Worm (Caenorhabditis elegans) whole organism, mixed stage, embryonic: ENCODE results near the gene sluh-7.

ENCODE experiments used
- M03D4.4 ChIP-seq: sonication (generic microtip); optimal IDR thresholded peaks from 2 replicates; lab custom pipeline; 2017; ENCODE audit warnings: mild to moderate bottlenecking, missing genetic modification characterization, missing compliant biosample characterization
- bed-3 ChIP-seq: fragments of 200-800 bp; sonication (Bioruptor generic); optimal IDR thresholded peaks from 3 replicates; lab custom pipeline; 2018; ENCODE audit warnings: mild to moderate bottlenecking, missing genetic modification characterization, moderate library complexity, missing compliant biosample characterization
- blmp-1 ChIP-seq: fragments of 150-350 bp; optimal IDR thresholded peaks from 2 replicates; lab custom pipeline; 2014; ENCODE audit warnings: missing biosample characterization, missing genetic modification characterization
- ceh-43 ChIP-seq: fragments of 200-800 bp; sonication (Bioruptor generic); optimal IDR thresholded peaks from 2 replicates; lab custom pipeline; 2018; ENCODE audit warnings: mild to moderate bottlenecking, missing genetic modification characterization, moderate library complexity, missing compliant biosample characterization
- ces-1 ChIP-seq: fragments of 150-350 bp; optimal IDR thresholded peaks from 2 replicates; lab custom pipeline; 2014; ENCODE audit warnings: missing biosample characterization, missing genetic modification reagents, missing genetic modification characterization
- cnd-1 ChIP-seq: fragments of 200-800 bp; sonication (Bioruptor generic); optimal IDR thresholded peaks from 2 replicates; lab custom pipeline; 2018; ENCODE audit warnings: mild to moderate bottlenecking, missing genetic modification characterization, missing compliant biosample characterization
- drap-1 ChIP-seq: fragments of 200-800 bp; sonication (Bioruptor generic); optimal IDR thresholded peaks from 3 replicates; lab custom pipeline; 2018; ENCODE audit warnings: mild to moderate bottlenecking, missing genetic modification characterization, missing compliant biosample characterization
- elt-1 ChIP-seq: sonication (generic microtip); optimal IDR thresholded peaks from 2 replicates; lab custom pipeline; 2017; ENCODE audit warnings: missing genetic modification characterization, mild to moderate bottlenecking, missing compliant biosample characterization, antibody characterized with exemption, moderate library complexity, borderline replicate concordance; ENCODE audit not compliant: insufficient read depth
- elt-3 ChIP-seq: fragments of 150-350 bp; optimal IDR thresholded peaks from 2 replicates; lab custom pipeline; 2014; ENCODE audit warnings: missing biosample characterization, missing genetic modification characterization
- flh-1 ChIP-seq: fragments of 200-800 bp; sonication (Bioruptor generic); optimal IDR thresholded peaks from 2 replicates; lab custom pipeline; 2018; ENCODE audit warnings: mild to moderate bottlenecking, missing genetic modification characterization, moderate library complexity, missing compliant biosample characterization
- ham-2 ChIP-seq: fragments of 200-800 bp; sonication (Bioruptor generic); optimal IDR thresholded peaks from 2 replicates; lab custom pipeline; 2018; ENCODE audit warnings: mild to moderate bottlenecking, missing genetic modification characterization, missing compliant biosample characterization
- hlh-1 ChIP-seq: fragments of 150-350 bp; optimal IDR thresholded peaks from 2 replicates; lab custom pipeline; 2014; ENCODE audit warnings: missing biosample characterization, missing genetic modification reagents, missing genetic modification characterization
- lin-13 ChIP-seq: fragments of 150-350 bp; optimal IDR thresholded peaks from 2 replicates; lab custom pipeline; 2014; ENCODE audit warnings: missing biosample characterization, missing genetic modification characterization
- lsy-2 ChIP-seq: fragments of 150-350 bp; optimal IDR thresholded peaks from 2 replicates; lab custom pipeline; 2014; ENCODE audit warnings: missing biosample characterization, missing genetic modification characterization
- mab-5 ChIP-seq: fragments of 150-350 bp; optimal IDR thresholded peaks from 2 replicates; lab custom pipeline; 2014; ENCODE audit warnings: missing biosample characterization, missing genetic modification characterization
- mep-1 ChIP-seq: fragments of 150-350 bp; optimal IDR thresholded peaks from 2 replicates; lab custom pipeline; 2017; ENCODE audit warnings: missing biosample characterization, missing genetic modification reagents, missing genetic modification characterization, inconsistent platforms
- nhr-12 ChIP-seq: fragments of 150-350 bp; optimal IDR thresholded peaks from 2 replicates; lab custom pipeline; 2014; ENCODE audit warnings: missing biosample characterization, missing genetic modification characterization
- nhr-2 ChIP-seq: fragments of 150-350 bp; optimal IDR thresholded peaks from 2 replicates; lab custom pipeline; 2014; ENCODE audit warnings: missing biosample characterization, missing genetic modification characterization
- nhr-237 ChIP-seq: fragments of 150-350 bp; optimal IDR thresholded peaks from 2 replicates; lab custom pipeline; 2014; ENCODE audit warnings: missing biosample characterization, missing genetic modification characterization
- nhr-28 ChIP-seq: fragments of 150-350 bp; optimal IDR thresholded peaks from 2 replicates; lab custom pipeline; 2014; ENCODE audit warnings: missing biosample characterization, missing genetic modification characterization
- nhr-76 ChIP-seq: sonication (generic microtip); optimal IDR thresholded peaks from 2 replicates; lab custom pipeline; 2017; ENCODE audit warnings: missing biosample characterization, missing genetic modification characterization
- pha-4 ChIP-seq: fragments of 150-350 bp; optimal IDR thresholded peaks from 2 replicates; lab custom pipeline; 2018; ENCODE audit warnings: missing biosample characterization, missing genetic modification reagents, missing genetic modification characterization
- sem-2 ChIP-seq: fragments of 200-800 bp; sonication (Bioruptor generic); optimal IDR thresholded peaks from 2 replicates; lab custom pipeline; 2018; ENCODE audit warnings: mild to moderate bottlenecking, missing genetic modification characterization, missing compliant biosample characterization
- snpc-4 ChIP-seq: fragments of 150-350 bp; optimal IDR thresholded peaks from 2 replicates; lab custom pipeline; 2014; ENCODE audit warnings: missing biosample characterization, missing genetic modification characterization
- tbx-8 ChIP-seq: fragments of 200-800 bp; sonication (Bioruptor generic); optimal IDR thresholded peaks from 2 replicates; lab custom pipeline; 2018; ENCODE audit warnings: mild to moderate bottlenecking, missing genetic modification characterization, moderate library complexity, missing compliant biosample characterization
- unc-39 ChIP-seq: fragments of 150-350 bp; optimal IDR thresholded peaks from 2 replicates; lab custom pipeline; 2014; ENCODE audit warnings: missing biosample characterization, missing genetic modification characterization
- zip-8 ChIP-seq: fragments of 150-350 bp; optimal IDR thresholded peaks from 2 replicates; lab custom pipeline; 2014; ENCODE audit warnings: missing biosample characterization, missing genetic modification characterization
- ztf-11 ChIP-seq: fragments of 150-350 bp; optimal IDR thresholded peaks from 2 replicates; lab custom pipeline; 2014; ENCODE audit warnings: missing biosample characterization, missing genetic modification characterization

sluh-7 gene

ce11 chrV:10379293-10379692, 23.7 kb upstream of the sluh-7 start, which contains the start of gene AC3.12:
Gene AC3.12, minus strand, starts transcription at chrV:10379393.
- TF ChIP-seq lin-13 (tag; lab: Kevin White, UChicago): no peak
- no peak for TF ChIP-seq mab-5
- no peak for TF ChIP-seq ztf-11
- TF ChIP-seq elt-1: no peak
- no peak for TF ChIP-seq unc-39 (tag; lab: Kevin White, UChicago)
- TF ChIP-seq hlh-1 (tag; lab: Kevin White, UChicago): no peak
- TF ChIP-seq flh-1 (GFP tag; lab: Kevin White, UChicago): no peak
- no peak for TF ChIP-seq ham-2 (GFP tag; lab: Kevin White, UChicago)

- no peak for TF ChIP-seq elt-1
- no peak for TF ChIP-seq ces-1 (GFP tag; lab: Kevin White, UChicago)
- no peak for TF ChIP-seq nhr-12 (tag; lab: Kevin White, UChicago)
Measured at ce11 chrV:10371951-10372350, 16.3 kb upstream of the sluh-7 start, which contains the start of gene ugt-49. Gene ugt-49, plus strand, starts transcription at chrV:10372321.

- TF ChIP-seq drap-1 (GFP tag; lab: Kevin White, UChicago) (no peak), blmp-1 (tag; lab: Kevin White, UChicago) (no peak), lsy-2 (tag; lab: Kevin White, UChicago) (no peak), nhr-237 (tag; lab: Kevin White, UChicago) (no peak), nhr-12 (tag; lab: Kevin White, UChicago) (no peak), cnd-1 (tag; lab: Kevin White, UChicago) (no peak), nhr-76 (no peak), ceh-43 (GFP tag; lab: Kevin White, UChicago) (no peak), elt-3 (tag; lab: Kevin White, UChicago) (no peak), flh-1 (GFP tag; lab: Kevin White, UChicago) (no peak), hlh-1 (tag; lab: Kevin White, UChicago) (no peak), unc-39 (tag; lab: Kevin White, UChicago) (no peak), sem-2 (GFP tag; lab: Kevin White, UChicago) (no peak)
Measured at ce11 chrV:10371177-10371576, 15.6 kb upstream of the sluh-7 start.

ce11 chrV:10368256-10368655, 12.6 kb upstream of the sluh-7 start, which contains the start of gene sri-20:
Gene sri-20, plus strand, starts transcription at chrV:10368556.
- TF ChIP-seq ceh-43 (GFP tag; lab: Kevin White, UChicago) (no peak), lsy-2 (tag; lab: Kevin White, UChicago) (no peak), flh-1 (GFP tag; lab: Kevin White, UChicago) (no peak), nhr-28 (tag; lab: Kevin White, UChicago) (no peak), mep-1 (tag; lab: Kevin White, UChicago) (no peak), elt-1 (no peak), nhr-76 (no peak), lin-13 (tag; lab: Kevin White, UChicago) (no peak), M03D4.4 (tag; lab: Kevin White, UChicago) (no peak), blmp-1 (tag; lab: Kevin White, UChicago) (no peak), ham-2 (GFP tag; lab: Kevin White, UChicago) (no peak), elt-3 (tag; lab: Kevin White, UChicago) (no peak), nhr-12 (tag; lab: Kevin White, UChicago) (no peak), tbx-8 (GFP tag; lab: Kevin White, UChicago) (no peak), nhr-2 (tag; lab: Kevin White, UChicago) (no peak), zip-8 (tag; lab: Kevin White, UChicago) (no peak), nhr-237 (tag; lab: Kevin White, UChicago) (no peak), unc-39 (tag; lab: Kevin White, UChicago) (no peak), ztf-11 (no peak)

- TF ChIP-seq snpc-4 (tag; lab: Kevin White, UChicago) (no peak), unc-39 (tag; lab: Kevin White, UChicago) (no peak), nhr-2 (tag; lab: Kevin White, UChicago) (no peak), nhr-76 (no peak), bed-3 (GFP tag; lab: Kevin White, UChicago) (no peak), pha-4 (tag; lab: Kevin White, UChicago) (no peak), zip-8 (tag; lab: Kevin White, UChicago) (no peak), lsy-2 (tag; lab: Kevin White, UChicago) (no peak), drap-1 (GFP tag; lab: Kevin White, UChicago) (no peak)
- TF ChIP-seq, all 35 proteins: peak for 0
Measured at ce11 chrV:10363834-10364233, 8.2 kb upstream of the sluh-7 start.
